Worm (Caenorhabditis elegans) whole organism, L4 larva: ENCODE data around the gene aat-3.

Experiments used
- F10B5.3 ChIP-seq: sonication (generic microtip); optimal IDR thresholded peaks from 2 replicates; lab custom pipeline; 2016; ENCODE audit warnings: mild to moderate bottlenecking, missing genetic modification characterization, missing compliant biosample characterization
- F37D6.2 ChIP-seq: sonication (generic microtip); optimal IDR thresholded peaks from 2 replicates; lab custom pipeline; 2016; ENCODE audit warnings: mild to moderate bottlenecking, missing genetic modification characterization, missing compliant biosample characterization
- R02D3.7 ChIP-seq: fragments of 150-350 bp; sonication (generic microtip); optimal IDR thresholded peaks from 3 replicates; lab custom pipeline; 2014; ENCODE audit warnings: missing biosample characterization, missing genetic modification characterization
- T20F7.1 ChIP-seq: fragments of 200-800 bp; sonication (Bioruptor generic); optimal IDR thresholded peaks from 2 replicates; lab custom pipeline; 2018; ENCODE audit warnings: mild to moderate bottlenecking, missing genetic modification characterization, missing compliant biosample characterization
- Y5F2A.4 ChIP-seq: fragments of 200-800 bp; sonication (Bioruptor generic); optimal IDR thresholded peaks from 2 replicates; lab custom pipeline; 2018; ENCODE audit warnings: mild to moderate bottlenecking, missing genetic modification characterization, missing compliant biosample characterization
- Y75B8A.6 ChIP-seq: fragments of 200-800 bp; sonication (Bioruptor generic); IDR thresholded peaks from 2 replicates; pipeline ENCODE4 v1.3.6; 2022; ENCODE audit warnings: missing genetic modification reagents, missing genetic modification characterization, missing compliant biosample characterization
- ZK546.5 ChIP-seq, 2 experiments: sonication (generic microtip); optimal IDR thresholded peaks; 2 replicates each; lab custom pipeline; 2017; ENCODE audit warnings: missing biosample characterization in 2 of 2, missing genetic modification characterization in 2 of 2
- ama-1 ChIP-seq: fragments of 150-350 bp; optimal IDR thresholded peaks from 2 replicates; lab custom pipeline; 2014; ENCODE audit warnings: inconsistent platforms, mixed read lengths
- arid-1 ChIP-seq: fragments of 200-800 bp; sonication (Bioruptor generic); conservative IDR thresholded peaks from 2 replicates; pipeline ENCODE4 v1.3.6; 2022; ENCODE audit warnings: missing genetic modification reagents, missing genetic modification characterization, missing compliant biosample characterization
- attf-4 ChIP-seq: sonication (generic microtip); optimal IDR thresholded peaks from 3 replicates; lab custom pipeline; 2017; ENCODE audit warnings: missing biosample characterization, missing genetic modification characterization
- ceh-20 ChIP-seq: fragments of 200-800 bp; sonication (Bioruptor generic); IDR thresholded peaks from 2 replicates; pipeline ENCODE4 v1.3.6; 2022; ENCODE audit warnings: missing genetic modification reagents, missing genetic modification characterization, missing compliant biosample characterization
- ceh-32 ChIP-seq: sonication (generic microtip); optimal IDR thresholded peaks from 2 replicates; lab custom pipeline; 2016; ENCODE audit warnings: mild to moderate bottlenecking, missing genetic modification characterization, missing compliant biosample characterization; ENCODE audit not compliant: poor library complexity
- ceh-62 ChIP-seq: sonication (generic microtip); optimal IDR thresholded peaks from 2 replicates; lab custom pipeline; 2017; ENCODE audit warnings: missing biosample characterization, missing genetic modification characterization
- ceh-82 ChIP-seq: sonication (generic microtip); optimal IDR thresholded peaks from 2 replicates; lab custom pipeline; 2017; ENCODE audit warnings: missing biosample characterization, missing genetic modification characterization
- ces-1 ChIP-seq: fragments of 150-350 bp; sonication (generic microtip); optimal IDR thresholded peaks from 4 replicates; lab custom pipeline; 2014; ENCODE audit warnings: missing biosample characterization, missing genetic modification reagents, missing genetic modification characterization
- cey-2 ChIP-seq: sonication (generic microtip); optimal IDR thresholded peaks from 3 replicates; lab custom pipeline; 2017; ENCODE audit warnings: missing genetic modification characterization, mild to moderate bottlenecking, missing compliant biosample characterization, antibody characterized with exemption, borderline replicate concordance; ENCODE audit not compliant: insufficient read depth
- ctbp-1 ChIP-seq: fragments of 200-800 bp; sonication (Bioruptor generic); IDR thresholded peaks from 2 replicates; pipeline ENCODE4 v1.3.6; 2022; ENCODE audit warnings: missing genetic modification reagents, missing genetic modification characterization, missing compliant biosample characterization
- daf-12 ChIP-seq: fragments of 150-350 bp; optimal IDR thresholded peaks from 2 replicates; lab custom pipeline; 2014; ENCODE audit warnings: missing biosample characterization, missing genetic modification reagents, missing genetic modification characterization
- daf-16 ChIP-seq, 3 experiments: sonication (generic microtip); optimal IDR thresholded peaks; 2 replicates each; lab custom pipeline; 2016 to 2017; ENCODE audit warnings: missing genetic modification characterization in 3 of 3, missing genetic modification reagents in 3 of 3, mild to moderate bottlenecking in 2 of 3, missing compliant biosample characterization in 2 of 3, missing biosample characterization in 1 of 3, moderate library complexity in 1 of 3
- dve-1 ChIP-seq: sonication (generic microtip); optimal IDR thresholded peaks from 2 replicates; lab custom pipeline; 2017; ENCODE audit warnings: antibody characterized with exemption, mild to moderate bottlenecking, missing genetic modification characterization, missing compliant biosample characterization; ENCODE audit not compliant: insufficient read depth
- egl-27 ChIP-seq: sonication (generic microtip); optimal IDR thresholded peaks from 3 replicates; lab custom pipeline; 2017; ENCODE audit warnings: missing biosample characterization, missing genetic modification reagents, missing genetic modification characterization
- egl-43 ChIP-seq: fragments of 200-800 bp; sonication (Bioruptor generic); IDR thresholded peaks from 2 replicates; pipeline ENCODE4 v1.3.6; 2022; ENCODE audit warnings: missing genetic modification reagents, missing genetic modification characterization, missing compliant biosample characterization
- fos-1 ChIP-seq: fragments of 150-350 bp; optimal IDR thresholded peaks from 2 replicates; lab custom pipeline; 2014; ENCODE audit warnings: missing biosample characterization, missing genetic modification characterization
- gei-8 ChIP-seq: fragments of 200-800 bp; sonication (Bioruptor generic); optimal IDR thresholded peaks from 2 replicates; lab custom pipeline; 2018; ENCODE audit warnings: mild to moderate bottlenecking, missing genetic modification characterization, missing compliant biosample characterization
- hif-1 ChIP-seq, 2 experiments: sonication (generic microtip); optimal IDR thresholded peaks; 2 replicates each; lab custom pipeline; 2016 to 2017; ENCODE audit warnings: missing compliant biosample characterization in 2 of 2, missing genetic modification characterization in 2 of 2, missing genetic modification reagents in 2 of 2, missing genotype in 2 of 2, mild to moderate bottlenecking in 1 of 2
- hlh-30 ChIP-seq: sonication (generic microtip); optimal IDR thresholded peaks from 2 replicates; lab custom pipeline; 2017; ENCODE audit warnings: antibody characterized with exemption, mild to moderate bottlenecking, missing genetic modification characterization, missing compliant biosample characterization; ENCODE audit not compliant: insufficient read depth
- lim-7 ChIP-seq: fragments of 200-800 bp; sonication (Bioruptor generic); IDR thresholded peaks from 2 replicates; pipeline ENCODE4 v1.3.6; 2022; ENCODE audit warnings: missing genetic modification characterization, missing compliant biosample characterization
- lin-1 ChIP-seq: fragments of 200-800 bp; sonication (Bioruptor generic); IDR thresholded peaks from 2 replicates; pipeline ENCODE4 v1.3.6; 2022; ENCODE audit warnings: missing genetic modification reagents, missing genetic modification characterization, missing compliant biosample characterization
- lin-15B ChIP-seq: fragments of 150-350 bp; sonication (generic microtip); optimal IDR thresholded peaks from 3 replicates; lab custom pipeline; 2014; ENCODE audit warnings: missing biosample characterization, missing genetic modification characterization
- lin-29 ChIP-seq: fragments of 200-800 bp; sonication (Bioruptor generic); IDR thresholded peaks from 2 replicates; pipeline ENCODE4 v1.3.6; 2022; ENCODE audit warnings: missing genetic modification reagents, missing genetic modification characterization, missing compliant biosample characterization
- lin-39 ChIP-seq: fragments of 150-350 bp; optimal IDR thresholded peaks from 2 replicates; lab custom pipeline; 2014; ENCODE audit warnings: missing biosample characterization, missing genetic modification reagents, missing genetic modification characterization
- madf-9 ChIP-seq: fragments of 200-800 bp; sonication (Bioruptor generic); conservative IDR thresholded peaks from 2 replicates; pipeline ENCODE4 v1.3.6; 2022; ENCODE audit warnings: missing genetic modification reagents, missing genetic modification characterization, missing compliant biosample characterization
- mdl-1 ChIP-seq, 2 experiments: fragments of 150-350 bp in 1 of 2; sonication (generic microtip) in 1 of 2; optimal IDR thresholded peaks; 2 replicates each; lab custom pipeline; 2014 to 2017; ENCODE audit warnings: missing biosample characterization in 2 of 2, missing genetic modification characterization in 2 of 2
- mep-1 ChIP-seq: fragments of 150-350 bp; sonication (generic microtip); optimal IDR thresholded peaks from 3 replicates; lab custom pipeline; 2014; ENCODE audit warnings: missing biosample characterization, missing genetic modification characterization
- mxl-2 ChIP-seq: fragments of 200-800 bp; sonication (Bioruptor generic); conservative IDR thresholded peaks from 2 replicates; pipeline ENCODE4 v1.3.6; 2022; ENCODE audit warnings: missing genetic modification reagents, missing genetic modification characterization, missing compliant biosample characterization
- mxl-3 ChIP-seq: fragments of 200-800 bp; sonication (Bioruptor generic); optimal IDR thresholded peaks from 2 replicates; lab custom pipeline; 2018; ENCODE audit warnings: mild to moderate bottlenecking, missing genetic modification characterization, missing compliant biosample characterization
- nhr-10 ChIP-seq: fragments of 150-350 bp; optimal IDR thresholded peaks from 2 replicates; lab custom pipeline; 2014; ENCODE audit warnings: missing biosample characterization, missing genetic modification characterization
- nhr-11 ChIP-seq: fragments of 150-350 bp; optimal IDR thresholded peaks from 2 replicates; lab custom pipeline; 2014; ENCODE audit warnings: missing biosample characterization, missing genetic modification characterization
- nhr-237 ChIP-seq: sonication (generic microtip); optimal IDR thresholded peaks from 2 replicates; lab custom pipeline; 2017; ENCODE audit warnings: missing biosample characterization, missing genetic modification characterization
- nhr-77 ChIP-seq: fragments of 150-350 bp; optimal IDR thresholded peaks from 2 replicates; lab custom pipeline; 2014; ENCODE audit warnings: missing biosample characterization, missing genetic modification characterization
- pha-4 ChIP-seq, 2 experiments: fragments of 150-350 bp in 1 of 2; fragments of 200-800 bp in 1 of 2; sonication (Bioruptor generic) in 1 of 2; IDR thresholded peaks in 1 of 2; optimal IDR thresholded peaks in 1 of 2; 2 replicates each; pipeline versions ENCODE4 v1.3.6 to Lab custom; 2014 to 2022; ENCODE audit warnings: missing genetic modification characterization in 2 of 2, missing genetic modification reagents in 2 of 2, missing biosample characterization in 1 of 2, missing compliant biosample characterization in 1 of 2
- rbr-2 ChIP-seq: sonication (generic microtip); optimal IDR thresholded peaks from 2 replicates; lab custom pipeline; 2016; ENCODE audit warnings: missing genotype, missing genetic modification characterization, missing compliant biosample characterization
- saeg-2 ChIP-seq: fragments of 200-800 bp; sonication (Bioruptor generic); IDR thresholded peaks from 2 replicates; pipeline ENCODE4 v1.3.6; 2022; ENCODE audit warnings: missing genetic modification reagents, missing genetic modification characterization, missing compliant biosample characterization
- sdz-12 ChIP-seq: fragments of 200-800 bp; sonication (Bioruptor generic); optimal IDR thresholded peaks from 2 replicates; lab custom pipeline; 2018; ENCODE audit warnings: mild to moderate bottlenecking, missing genetic modification characterization, missing compliant biosample characterization
- spr-1 ChIP-seq: sonication (generic microtip); optimal IDR thresholded peaks from 2 replicates; lab custom pipeline; 2016; ENCODE audit warnings: mild to moderate bottlenecking, missing genetic modification characterization, missing compliant biosample characterization
- spr-3 ChIP-seq: fragments of 200-800 bp; sonication (Bioruptor generic); optimal IDR thresholded peaks from 2 replicates; lab custom pipeline; 2018; ENCODE audit warnings: mild to moderate bottlenecking, missing genetic modification characterization, missing compliant biosample characterization
- tra-1 ChIP-seq: fragments of 200-800 bp; sonication (Bioruptor generic); IDR thresholded peaks from 2 replicates; pipeline ENCODE4 v1.3.6; 2022; ENCODE audit warnings: missing genetic modification reagents, missing genetic modification characterization, missing compliant biosample characterization
- vab-7 ChIP-seq: fragments of 200-800 bp; sonication (Bioruptor generic); IDR thresholded peaks from 2 replicates; pipeline ENCODE4 v1.3.6; 2022; ENCODE audit warnings: missing genetic modification reagents, missing genetic modification characterization, missing compliant biosample characterization
- zfp-2 ChIP-seq: sonication (generic microtip); optimal IDR thresholded peaks from 2 replicates; lab custom pipeline; 2016; ENCODE audit warnings: mild to moderate bottlenecking, missing genetic modification characterization, missing compliant biosample characterization
- ztf-7 ChIP-seq: fragments of 150-350 bp; optimal IDR thresholded peaks from 2 replicates; lab custom pipeline; 2014; ENCODE audit warnings: missing biosample characterization, missing genetic modification characterization

Gene aat-3

ce11 chrX:2526078-2526477 lies 26.0 kb upstream of the aat-3 start (continued):
- TF ChIP-seq ctbp-1 (GFP tag; lab: Robert Waterston, UW), result no peak
- no peak for TF ChIP-seq spr-1 (tag; lab: Kevin White, UChicago)
- no peak for TF ChIP-seq egl-27 (tag; lab: Kevin White, UChicago)
- TF ChIP-seq mdl-1 (tag; optimal IDR thresholded peaks at IDR 0.05; lab: Kevin White, UChicago), result no peak
- TF ChIP-seq lin-1, result no peak
- peak in 1 of 2 experiments; percentile 8 for TF ChIP-seq daf-16 (GFP tag; optimal IDR thresholded peaks at IDR 0.05; lab: Kevin White, UChicago)
- peak; percentile 29 for TF ChIP-seq daf-16 (tag; optimal IDR thresholded peaks at IDR 0.05; lab: Kevin White, UChicago)
- TF ChIP-seq fos-1 (tag; lab: Kevin White, UChicago), result no peak
- no peak for TF ChIP-seq hlh-30 (tag; lab: Kevin White, UChicago)
- no peak for TF ChIP-seq ZK546.5 (tag; optimal IDR thresholded peaks at IDR 0.05; lab: Kevin White, UChicago)
- TF ChIP-seq hif-1 (tag; optimal IDR thresholded peaks at IDR 0.05; lab: Kevin White, UChicago), result no peak
- no peak for TF ChIP-seq sdz-12 (GFP tag; lab: Kevin White, UChicago)
- peak; percentile 47; the same call in 1 of the 2 replicates for TF ChIP-seq egl-43
- no peak for TF ChIP-seq ceh-82 (tag; lab: Kevin White, UChicago)
- no peak for TF ChIP-seq nhr-77 (tag; lab: Kevin White, UChicago)
- TF ChIP-seq R02D3.7, result no peak
- no peak for TF ChIP-seq zfp-2 (tag; lab: Kevin White, UChicago)
- TF ChIP-seq nhr-10, result no peak
- no peak for TF ChIP-seq ceh-20 (GFP tag; lab: Robert Waterston, UW)
- peak; percentile 76; the same call in 1 of the 2 replicates for TF ChIP-seq pha-4 (GFP tag; IDR thresholded peaks at IDR 0.05; lab: Robert Waterston, UW)
- TF ChIP-seq pha-4 (tag; optimal IDR thresholded peaks at IDR 0.05; lab: Kevin White, UChicago), result no peak
- no peak for TF ChIP-seq gei-8 (GFP tag; lab: Kevin White, UChicago)
- TF ChIP-seq daf-12 (tag; lab: Kevin White, UChicago), result no peak
- no peak for TF ChIP-seq nhr-237 (tag; lab: Kevin White, UChicago)
- no peak for TF ChIP-seq ama-1 (lab: Kevin White, UChicago)
- TF ChIP-seq lin-29 (GFP tag; lab: Robert Waterston, UW), result no peak
- TF ChIP-seq mep-1 (tag; lab: Kevin White, UChicago), result no peak
- TF ChIP-seq ces-1 (GFP tag; lab: Kevin White, UChicago), result no peak
- no peak for TF ChIP-seq Y75B8A.6 (GFP tag; lab: Robert Waterston, UW)
- TF ChIP-seq lin-39 (tag; lab: Kevin White, UChicago), result no peak
- TF ChIP-seq mxl-2, result 0 out of 2 replicates have a peak, but pooled peaks have one; percentile 25
- peak; percentile 71 for TF ChIP-seq lim-7 (GFP tag; lab: Robert Waterston, UW)
- TF ChIP-seq lin-15B (tag; lab: Kevin White, UChicago), result no peak
- no peak for TF ChIP-seq attf-4 (tag; lab: Kevin White, UChicago)
- TF ChIP-seq mxl-3 (GFP tag; lab: Kevin White, UChicago), result no peak
- no peak for TF ChIP-seq F37D6.2 (tag; lab: Kevin White, UChicago)
- TF ChIP-seq dve-1, result no peak
- no peak for TF ChIP-seq nhr-11 (tag; lab: Kevin White, UChicago)
- no peak for TF ChIP-seq ceh-62 (tag; lab: Kevin White, UChicago)
- TF ChIP-seq F10B5.3, result no peak
- TF ChIP-seq T20F7.1, result no peak
- TF ChIP-seq vab-7, result 0 out of 2 replicates have a peak, but pooled peaks have one; percentile 32
- TF ChIP-seq rbr-2, result no peak
- peak; percentile 44; the same call in 1 of the 2 replicates for TF ChIP-seq arid-1 (GFP tag; lab: Robert Waterston, UW)
- TF ChIP-seq tra-1 (GFP tag; lab: Robert Waterston, UW), result 0 out of 2 replicates have a peak, but pooled peaks have one; percentile 35
- no peak for TF ChIP-seq cey-2
- TF ChIP-seq saeg-2, result no peak
- no peak for TF ChIP-seq spr-3 (GFP tag; lab: Kevin White, UChicago)
- no peak for TF ChIP-seq ceh-32
- no peak for TF ChIP-seq madf-9 (GFP tag; lab: Robert Waterston, UW)
- no peak for TF ChIP-seq ztf-7 (tag; lab: Kevin White, UChicago)
- TF ChIP-seq Y5F2A.4 (GFP tag; lab: Kevin White, UChicago), result no peak
